Worm (Caenorhabditis elegans): Measurements from ENCODE around the gene usp-4.

- no peak for TF ChIP-seq nhr-76 (tag; optimal IDR thresholded peaks at IDR 0.05)
- no peak for TF ChIP-seq fkh-10 (GFP tag; optimal IDR thresholded peaks at IDR 0.05)
- TF ChIP-seq nhr-11 (tag; optimal IDR thresholded peaks at IDR 0.05), result no peak
- no peak for TF ChIP-seq pha-4 (tag; optimal IDR thresholded peaks at IDR 0.05)
- no peak for TF ChIP-seq unc-39 (tag; optimal IDR thresholded peaks at IDR 0.05)
Observed at ce11 chrIV:6742159-6742558, 15.0 kb upstream of the usp-4 start, which contains the start of gene smg-7.

Measured in whole organism, L3 larva.